Fruit fly (Drosophila melanogaster) whole organism, adult: ENCODE data around the gene CG9568.

Source experiments
- CG11617 ChIP-seq: fragments of 200-800 bp; sonication (Bioruptor generic); optimal IDR thresholded peaks from 2 replicates; lab custom pipeline; 2017; ENCODE audit warnings: mild to moderate bottlenecking, missing biosample characterization, missing genetic modification reagents, missing genetic modification characterization
- CG12768 ChIP-seq: fragments of 200-800 bp; sonication (Bioruptor generic); optimal IDR thresholded peaks from 2 replicates; lab custom pipeline; 2017; ENCODE audit warnings: missing biosample characterization, missing genetic modification characterization, mild to moderate bottlenecking, moderate library complexity, missing genetic modification reagents
- CG14711 ChIP-seq: fragments of 200-800 bp; sonication (Bioruptor generic); optimal IDR thresholded peaks from 2 replicates; lab custom pipeline; 2018; ENCODE audit warnings: missing biosample characterization, mild to moderate bottlenecking, missing genetic modification characterization, moderate library complexity
- CG1620 ChIP-seq: fragments of 200-800 bp; sonication (Bioruptor generic); optimal IDR thresholded peaks from 2 replicates; lab custom pipeline; 2016; ENCODE audit warnings: missing biosample characterization, missing genetic modification characterization
- CG33017 ChIP-seq: fragments of 200-800 bp; sonication (Bioruptor generic); optimal IDR thresholded peaks from 2 replicates; lab custom pipeline; 2018; ENCODE audit warnings: missing biosample characterization, mild to moderate bottlenecking, missing genetic modification characterization, moderate library complexity
- CG5204 ChIP-seq: fragments of 200-800 bp; sonication (Bioruptor generic); optimal IDR thresholded peaks from 2 replicates; lab custom pipeline; 2016; ENCODE audit warnings: missing biosample characterization, missing genetic modification characterization
- CG7045 ChIP-seq: fragments of 200-800 bp; sonication (Bioruptor generic); optimal IDR thresholded peaks from 2 replicates; lab custom pipeline; 2017; ENCODE audit warnings: missing biosample characterization, mild to moderate bottlenecking, missing genetic modification characterization
- CG7101 ChIP-seq: fragments of 200-800 bp; sonication (Bioruptor generic); optimal IDR thresholded peaks from 2 replicates; lab custom pipeline; 2018; ENCODE audit warnings: missing biosample characterization, mild to moderate bottlenecking, missing genetic modification characterization, moderate library complexity
- Clk ChIP-seq: fragments of 200-800 bp; sonication (Bioruptor generic); optimal IDR thresholded peaks from 2 replicates; lab custom pipeline; 2017; ENCODE audit warnings: missing biosample characterization, missing genetic modification characterization
- Crg-1 ChIP-seq: fragments of 200-800 bp; sonication (Bioruptor generic); optimal IDR thresholded peaks from 2 replicates; lab custom pipeline; 2016; ENCODE audit warnings: missing biosample characterization, missing genetic modification characterization
- Hr96 ChIP-seq: fragments of 200-800 bp; sonication (Bioruptor generic); optimal IDR thresholded peaks from 2 replicates; lab custom pipeline; 2016; ENCODE audit warnings: missing biosample characterization, missing genetic modification characterization
- Mnt ChIP-seq: fragments of 200-800 bp; sonication (Bioruptor generic); optimal IDR thresholded peaks from 2 replicates; lab custom pipeline; 2016; ENCODE audit warnings: missing biosample characterization, mild to moderate bottlenecking, missing genetic modification characterization
- bab1 ChIP-seq: fragments of 200-800 bp; sonication (Bioruptor generic); optimal IDR thresholded peaks from 3 replicates; lab custom pipeline; 2019; ENCODE audit warnings: missing biosample characterization, mild to moderate bottlenecking, missing genetic modification characterization, moderate library complexity
- cic ChIP-seq: fragments of 200-800 bp; sonication (Bioruptor generic); optimal IDR thresholded peaks from 2 replicates; lab custom pipeline; 2017; ENCODE audit warnings: missing biosample characterization, mild to moderate bottlenecking, missing genetic modification characterization, moderate library complexity
- cnc ChIP-seq, 2 experiments: fragments of >200 bp; optimal IDR thresholded peaks; 2 replicates each; lab custom pipeline; 2017
- kay ChIP-seq: fragments of 200-800 bp; sonication (Bioruptor generic); peaks from one replicate; lab custom pipeline; 2016; ENCODE audit warnings: missing biosample characterization, missing genetic modification characterization, borderline replicate concordance
- ovo ChIP-seq: fragments of 200-800 bp; sonication (Bioruptor generic); optimal IDR thresholded peaks from 2 replicates; lab custom pipeline; 2016; ENCODE audit warnings: missing biosample characterization, missing genetic modification characterization
- pad ChIP-seq: fragments of 200-800 bp; sonication (Bioruptor generic); optimal IDR thresholded peaks from 3 replicates; lab custom pipeline; 2017; ENCODE audit warnings: missing biosample characterization, missing genetic modification characterization, mild to moderate bottlenecking, moderate library complexity, missing genetic modification reagents
- tj ChIP-seq: fragments of 200-800 bp; sonication (Bioruptor generic); optimal IDR thresholded peaks from 3 replicates; lab custom pipeline; 2017; ENCODE audit warnings: missing biosample characterization, mild to moderate bottlenecking, missing genetic modification characterization, moderate library complexity
- toe ChIP-seq: fragments of 200-800 bp; sonication (Bioruptor generic); optimal IDR thresholded peaks from 2 replicates; lab custom pipeline; 2016; ENCODE audit warnings: missing biosample characterization, missing genetic modification characterization

The CG9568 gene

DNA sequence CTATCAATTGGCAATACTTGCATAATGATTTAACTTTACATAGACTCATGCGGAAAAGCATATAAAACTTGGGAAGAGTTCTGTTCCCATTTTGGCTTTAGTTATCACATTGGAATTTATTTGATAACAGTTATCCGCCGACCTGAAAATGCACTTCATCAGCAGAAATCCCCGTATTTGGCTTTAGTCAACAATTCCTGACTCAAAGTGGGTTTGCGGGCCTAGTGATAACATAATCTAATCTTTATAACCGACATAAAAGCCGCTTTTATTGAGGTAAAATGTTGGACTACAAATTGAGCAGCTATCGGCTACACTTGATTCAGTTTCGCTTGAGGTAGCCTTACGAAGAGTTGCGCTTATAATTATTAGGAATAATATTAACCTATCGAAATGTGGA, at the start of gene CG9568:
CG9568 (plus strand) TSS at position 317 of the 400 bp plus-strand sequence.
- TF ChIP-seq tj (GFP tag; lab: Kevin White, UChicago) (peak; percentile 10), bab1 (GFP tag; lab: Kevin White, UChicago) (no peak), Clk (no peak), CG12768 (peak; percentile 35), Mnt (GFP tag; lab: Kevin White, UChicago) (no peak), CG7101 (tag; lab: Kevin White, UChicago) (peak; percentile 11), Hr96 (GFP tag; lab: Kevin White, UChicago) (no peak), CG5204 (GFP tag; lab: Kevin White, UChicago) (no peak), CG33017 (tag; lab: Kevin White, UChicago) (peak; percentile 39), toe (GFP tag; lab: Kevin White, UChicago) (no peak), CG7045 (GFP tag; lab: Kevin White, UChicago) (peak; percentile 46), ovo (GFP tag; lab: Kevin White, UChicago) (no peak), CG1620 (GFP tag; lab: Kevin White, UChicago) (no peak), pad (GFP tag; lab: Kevin White, UChicago) (no peak), CG14711 (tag; lab: Kevin White, UChicago) (no peak), cnc (optimal IDR thresholded peaks at IDR 0.05; lab: Kevin White, UChicago) (no peak), CG11617 (GFP tag; lab: Kevin White, UChicago) (no peak), Crg-1 (GFP tag; lab: Kevin White, UChicago) (no peak), kay (peak; percentile 74), cic (GFP tag; lab: Kevin White, UChicago) (peak; percentile 60)

DNA sequence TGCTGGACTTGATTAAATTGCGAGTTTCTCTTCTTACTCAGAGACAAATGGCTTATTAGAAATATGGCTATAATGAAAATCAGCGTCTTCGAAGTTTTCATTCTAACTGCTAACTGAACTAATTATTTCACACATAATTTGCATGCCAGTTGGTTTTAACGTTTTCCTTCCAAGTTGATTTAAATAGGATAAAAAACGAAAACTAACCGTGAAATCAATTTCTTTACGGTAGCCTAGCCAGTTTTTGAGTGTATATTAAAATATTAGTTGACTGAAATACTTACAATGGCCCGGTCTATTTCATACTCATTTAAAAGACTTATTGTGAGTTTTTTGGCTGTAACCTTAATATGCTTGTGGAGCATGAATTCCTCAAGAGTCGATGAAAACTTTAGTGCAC, 48.1 kb upstream of the CG9568 start, which contains the start of the genes CG9525 and CG32985:
CG9525 (minus strand) TSS at position 101 of the 400 bp plus-strand sequence.
CG32985 (plus strand) TSS at position 280 of the 400 bp plus-strand sequence.
- TF ChIP-seq ovo (GFP tag; lab: Kevin White, UChicago) (no peak), Mnt (GFP tag; lab: Kevin White, UChicago) (no peak), toe (GFP tag; lab: Kevin White, UChicago) (no peak), CG7045 (GFP tag; lab: Kevin White, UChicago) (no peak), CG5204 (GFP tag; lab: Kevin White, UChicago) (no peak), cic (GFP tag; lab: Kevin White, UChicago) (no peak), Hr96 (GFP tag; lab: Kevin White, UChicago) (no peak), CG12768 (no peak), CG11617 (GFP tag; lab: Kevin White, UChicago) (no peak), CG1620 (GFP tag; lab: Kevin White, UChicago) (no peak), CG7101 (tag; lab: Kevin White, UChicago) (no peak), kay (no peak), bab1 (GFP tag; lab: Kevin White, UChicago) (no peak), cnc (optimal IDR thresholded peaks at IDR 0.05; lab: Kevin White, UChicago) (no peak), Crg-1 (GFP tag; lab: Kevin White, UChicago) (no peak), CG33017 (tag; lab: Kevin White, UChicago) (no peak), tj (GFP tag; lab: Kevin White, UChicago) (no peak), pad (GFP tag; lab: Kevin White, UChicago) (no peak), CG14711 (tag; lab: Kevin White, UChicago) (no peak)

dm6 chr2L:8964657-8965056, 45.7 kb upstream of the CG9568 start, which contains the start of gene CG32984:
TSS of gene CG32984 (plus strand) at chr2L:8964957.
- peak; percentile 37 for TF ChIP-seq kay
- no peak for TF ChIP-seq toe (GFP tag; lab: Kevin White, UChicago)

dm6 chr2L:8967235-8967634, 43.1 kb upstream of the CG9568 start, which contains the start of gene CG18088:
TSS of gene CG18088 (plus strand) at chr2L:8967535.
- no peak for TF ChIP-seq toe (GFP tag; lab: Kevin White, UChicago)
- no peak for TF ChIP-seq Crg-1 (GFP tag; lab: Kevin White, UChicago)
- no peak for TF ChIP-seq Mnt (GFP tag; lab: Kevin White, UChicago)
- TF ChIP-seq kay, result no peak
- no peak for TF ChIP-seq cic (GFP tag; lab: Kevin White, UChicago)
- no peak for TF ChIP-seq cnc (optimal IDR thresholded peaks at IDR 0.05; lab: Kevin White, UChicago)
- TF ChIP-seq pad (GFP tag; lab: Kevin White, UChicago), result no peak
- TF ChIP-seq ovo (GFP tag; lab: Kevin White, UChicago), result no peak
- no peak for TF ChIP-seq CG7101 (tag; lab: Kevin White, UChicago)
- no peak for TF ChIP-seq CG12768
- TF ChIP-seq bab1 (GFP tag; lab: Kevin White, UChicago), result no peak
- no peak for TF ChIP-seq Hr96 (GFP tag; lab: Kevin White, UChicago)

dm6 chr2L:8972905-8973304, 37.5 kb upstream of the CG9568 start:
- TF ChIP-seq ovo (GFP tag; lab: Kevin White, UChicago), result no peak
- TF ChIP-seq CG12768, result no peak
- TF ChIP-seq CG5204 (GFP tag; lab: Kevin White, UChicago), result no peak
- no peak for TF ChIP-seq CG1620 (GFP tag; lab: Kevin White, UChicago)
- no peak for TF ChIP-seq CG33017 (tag; lab: Kevin White, UChicago)
- TF ChIP-seq cnc (optimal IDR thresholded peaks at IDR 0.05; lab: Kevin White, UChicago), result no peak
- no peak for TF ChIP-seq toe (GFP tag; lab: Kevin White, UChicago)
- TF ChIP-seq CG7101 (tag; lab: Kevin White, UChicago), result no peak
- no peak for TF ChIP-seq Crg-1 (GFP tag; lab: Kevin White, UChicago)
- no peak for TF ChIP-seq tj (GFP tag; lab: Kevin White, UChicago)
- TF ChIP-seq CG7045 (GFP tag; lab: Kevin White, UChicago), result no peak
- TF ChIP-seq Clk, result no peak
- no peak for TF ChIP-seq cic (GFP tag; lab: Kevin White, UChicago)
- no peak for TF ChIP-seq kay

dm6 chr2L:8974506-8974905, 35.9 kb upstream of the CG9568 start:
- TF ChIP-seq CG12768 (no peak), CG1620 (GFP tag; lab: Kevin White, UChicago) (no peak), CG11617 (GFP tag; lab: Kevin White, UChicago) (no peak), kay (no peak), cnc (optimal IDR thresholded peaks at IDR 0.05; lab: Kevin White, UChicago) (no peak), Hr96 (GFP tag; lab: Kevin White, UChicago) (no peak), toe (GFP tag; lab: Kevin White, UChicago) (no peak), CG7045 (GFP tag; lab: Kevin White, UChicago) (no peak), cic (GFP tag; lab: Kevin White, UChicago) (no peak), Crg-1 (GFP tag; lab: Kevin White, UChicago) (no peak), ovo (GFP tag; lab: Kevin White, UChicago) (no peak), bab1 (GFP tag; lab: Kevin White, UChicago) (no peak), CG14711 (tag; lab: Kevin White, UChicago) (no peak)
